Worm (Caenorhabditis elegans) whole organism, late embryonic: Measurements from ENCODE around the gene srd-38.

Experiments
- ceh-48 ChIP-seq: sonication (generic microtip); optimal IDR thresholded peaks from 2 replicates; lab custom pipeline; 2016; ENCODE audit warnings: missing genetic modification characterization, inconsistent platforms, missing compliant biosample characterization
- dmd-4 ChIP-seq: sonication (generic microtip); optimal IDR thresholded peaks from 2 replicates; lab custom pipeline; 2016; ENCODE audit warnings: borderline replicate concordance, missing genetic modification characterization, missing compliant biosample characterization
- pros-1 ChIP-seq: fragments of 150-350 bp; optimal IDR thresholded peaks from 2 replicates; lab custom pipeline; 2014; ENCODE audit warnings: missing biosample characterization, missing genetic modification reagents, missing genetic modification characterization
- zip-5 ChIP-seq: sonication (generic microtip); optimal IDR thresholded peaks from 2 replicates; lab custom pipeline; 2016; ENCODE audit warnings: missing genetic modification characterization, missing compliant biosample characterization

- TF ChIP-seq zip-5 (no peak), pros-1 (tag; lab: Kevin White, UChicago) (no peak), ceh-48 (tag; lab: Kevin White, UChicago) (no peak), dmd-4 (tag; lab: Kevin White, UChicago) (no peak)
Measured at ce11 chrX:13324326-13324725, 32.7 kb downstream of the srd-38 start.
